Fruit fly (Drosophila melanogaster): ENCODE data around the gene CG3226.

DNA sequence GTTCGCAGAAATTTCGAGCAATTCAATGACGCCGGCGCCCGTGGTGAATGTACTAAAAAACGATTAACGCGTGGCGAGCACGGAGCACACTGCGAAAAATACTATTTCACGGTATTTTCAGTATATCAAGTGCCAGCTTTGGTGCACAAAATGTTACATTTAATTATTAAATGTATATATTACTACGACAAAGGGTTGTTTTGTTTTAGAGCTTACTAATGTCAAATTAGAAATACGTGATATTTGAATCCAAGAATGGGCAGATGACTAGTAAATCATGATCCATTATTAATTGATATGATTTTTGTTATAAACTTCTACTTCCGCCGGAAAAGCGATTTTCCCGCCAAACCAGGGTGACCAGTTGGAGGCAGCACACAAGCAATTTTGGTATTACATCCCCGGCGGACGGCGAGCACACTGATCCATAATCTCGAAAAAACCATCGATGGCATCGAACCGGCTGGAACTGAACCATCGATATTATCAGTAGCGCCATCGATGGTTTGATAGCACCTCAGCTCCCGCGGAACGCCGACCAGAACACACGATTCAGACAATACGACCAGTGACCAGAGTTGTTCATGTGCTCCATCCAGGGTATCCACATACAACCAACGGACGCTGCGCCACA is at the start of gene CG3226, which contains the start of gene Cdc7:
- no peak for TF ChIP-seq Abd-B (GFP tag; optimal IDR thresholded peaks at IDR 0.05)
- no peak for TF ChIP-seq pan (optimal IDR thresholded peaks at IDR 0.05)
